Worm (Caenorhabditis elegans) whole organism, late embryonic: ENCODE data around the gene C55A6.10.

Experiments used
- C08G9.2 ChIP-seq: sonication (generic microtip); optimal IDR thresholded peaks from 2 replicates; lab custom pipeline; 2016; ENCODE audit warnings: mild to moderate bottlenecking, missing genetic modification characterization, moderate library complexity, missing compliant biosample characterization
- F13H6.1 ChIP-seq: sonication (generic microtip); optimal IDR thresholded peaks from 2 replicates; lab custom pipeline; 2016; ENCODE audit warnings: missing genetic modification characterization, missing compliant biosample characterization
- K09A11.1 ChIP-seq: sonication (generic microtip); optimal IDR thresholded peaks from 2 replicates; lab custom pipeline; 2017; ENCODE audit warnings: antibody characterized with exemption, mild to moderate bottlenecking, missing genetic modification characterization, missing compliant biosample characterization; ENCODE audit not compliant: insufficient read depth
- T23F11.4 ChIP-seq: fragments of 200-800 bp; sonication (Bioruptor generic); optimal IDR thresholded peaks from 2 replicates; lab custom pipeline; 2018; ENCODE audit warnings: mild to moderate bottlenecking, missing genetic modification characterization, missing compliant biosample characterization
- ceh-14 ChIP-seq: sonication (generic microtip); optimal IDR thresholded peaks from 2 replicates; lab custom pipeline; 2016; ENCODE audit warnings: missing genotype, missing genetic modification characterization, missing compliant biosample characterization
- ceh-18 ChIP-seq: sonication (generic microtip); optimal IDR thresholded peaks from 2 replicates; lab custom pipeline; 2016; ENCODE audit warnings: missing genetic modification characterization, missing compliant biosample characterization
- ceh-2 ChIP-seq: sonication (generic microtip); optimal IDR thresholded peaks from 2 replicates; lab custom pipeline; 2016; ENCODE audit warnings: missing genotype, missing genetic modification characterization, missing compliant biosample characterization
- ceh-22 ChIP-seq: sonication (generic microtip); optimal IDR thresholded peaks from 2 replicates; lab custom pipeline; 2017; ENCODE audit warnings: missing biosample characterization, missing genetic modification characterization
- ceh-24 ChIP-seq: sonication (generic microtip); optimal IDR thresholded peaks from 2 replicates; lab custom pipeline; 2016; ENCODE audit warnings: mild to moderate bottlenecking, missing genetic modification characterization, missing compliant biosample characterization
- ceh-30 ChIP-seq: fragments of 150-350 bp; optimal IDR thresholded peaks from 2 replicates; lab custom pipeline; 2014; ENCODE audit warnings: missing biosample characterization, missing genetic modification characterization
- ceh-31 ChIP-seq: sonication (generic microtip); optimal IDR thresholded peaks from 2 replicates; lab custom pipeline; 2016; ENCODE audit warnings: missing genetic modification characterization, missing compliant biosample characterization
- ceh-34 ChIP-seq: sonication (generic microtip); optimal IDR thresholded peaks from 2 replicates; lab custom pipeline; 2016; ENCODE audit warnings: mild to moderate bottlenecking, missing genetic modification characterization, missing compliant biosample characterization
- ceh-45 ChIP-seq: fragments of 200-800 bp; sonication (Bioruptor generic); IDR thresholded peaks from 2 replicates; pipeline ENCODE4 v1.3.6; 2022; ENCODE audit warnings: missing genetic modification reagents, missing genetic modification characterization, missing compliant biosample characterization
- ceh-9 ChIP-seq: sonication (generic microtip); optimal IDR thresholded peaks from 2 replicates; lab custom pipeline; 2016; ENCODE audit warnings: mild to moderate bottlenecking, missing genetic modification characterization, inconsistent platforms, missing compliant biosample characterization
- che-1 ChIP-seq: sonication (generic microtip); optimal IDR thresholded peaks from 2 replicates; lab custom pipeline; 2016; ENCODE audit warnings: mild to moderate bottlenecking, missing genetic modification characterization, missing compliant biosample characterization
- dmd-4 ChIP-seq: sonication (generic microtip); optimal IDR thresholded peaks from 2 replicates; lab custom pipeline; 2016; ENCODE audit warnings: borderline replicate concordance, missing genetic modification characterization, missing compliant biosample characterization
- elt-4 ChIP-seq: sonication (generic microtip); optimal IDR thresholded peaks from 2 replicates; lab custom pipeline; 2016; ENCODE audit warnings: missing genetic modification characterization, missing compliant biosample characterization
- ets-4 ChIP-seq: sonication (generic microtip); optimal IDR thresholded peaks from 2 replicates; lab custom pipeline; 2016; ENCODE audit warnings: missing genetic modification characterization, missing compliant biosample characterization
- fkh-6 ChIP-seq: sonication (generic microtip); optimal IDR thresholded peaks from 2 replicates; lab custom pipeline; 2016; ENCODE audit warnings: missing genetic modification characterization, missing compliant biosample characterization
- hlh-13 ChIP-seq: fragments of 200-800 bp; sonication (Bioruptor generic); optimal IDR thresholded peaks from 2 replicates; lab custom pipeline; 2018; ENCODE audit warnings: mild to moderate bottlenecking, missing genetic modification characterization, missing compliant biosample characterization
- hlh-15 ChIP-seq: sonication (generic microtip); optimal IDR thresholded peaks from 2 replicates; lab custom pipeline; 2016; ENCODE audit warnings: missing genetic modification characterization, missing compliant biosample characterization
- hlh-30 ChIP-seq: sonication (generic microtip); optimal IDR thresholded peaks from 2 replicates; lab custom pipeline; 2017; ENCODE audit warnings: antibody characterized with exemption, missing genetic modification characterization, missing compliant biosample characterization; ENCODE audit not compliant: insufficient read depth
- hlh-8 ChIP-seq: sonication (generic microtip); optimal IDR thresholded peaks from 2 replicates; lab custom pipeline; 2016; ENCODE audit warnings: missing genotype, missing genetic modification characterization, missing compliant biosample characterization
- mec-3 ChIP-seq: sonication (generic microtip); optimal IDR thresholded peaks from 2 replicates; lab custom pipeline; 2016; ENCODE audit warnings: borderline replicate concordance, missing genetic modification characterization, missing compliant biosample characterization
- nhr-232 ChIP-seq: sonication (generic microtip); optimal IDR thresholded peaks from 2 replicates; lab custom pipeline; 2016; ENCODE audit warnings: missing genetic modification characterization, missing compliant biosample characterization
- npax-4 ChIP-seq: sonication (generic microtip); optimal IDR thresholded peaks from 2 replicates; lab custom pipeline; 2016; ENCODE audit warnings: missing genetic modification characterization, missing compliant biosample characterization
- pat-9 ChIP-seq: fragments of 200-800 bp; sonication (Bioruptor generic); optimal IDR thresholded peaks from 2 replicates; lab custom pipeline; 2018; ENCODE audit warnings: mild to moderate bottlenecking, missing genetic modification characterization, moderate library complexity, missing compliant biosample characterization
- pax-1 ChIP-seq: fragments of 150-350 bp; optimal IDR thresholded peaks from 2 replicates; lab custom pipeline; 2014; ENCODE audit warnings: missing biosample characterization, missing genetic modification characterization
- pha-4 ChIP-seq: fragments of 150-350 bp; optimal IDR thresholded peaks from 2 replicates; lab custom pipeline; 2018; ENCODE audit warnings: missing biosample characterization, missing genetic modification reagents, missing genetic modification characterization
- pqm-1 ChIP-seq: sonication (generic microtip); optimal IDR thresholded peaks from 2 replicates; lab custom pipeline; 2016; ENCODE audit warnings: missing genetic modification characterization, missing compliant biosample characterization
- ref-2 ChIP-seq: sonication (generic microtip); optimal IDR thresholded peaks from 2 replicates; lab custom pipeline; 2016; ENCODE audit warnings: missing genetic modification characterization, missing compliant biosample characterization
- rnt-1 ChIP-seq: sonication (generic microtip); optimal IDR thresholded peaks from 2 replicates; lab custom pipeline; 2016; ENCODE audit warnings: missing genetic modification characterization, missing compliant biosample characterization
- sdc-2 ChIP-seq: sonication (generic microtip); optimal IDR thresholded peaks from 2 replicates; lab custom pipeline; 2016; ENCODE audit warnings: missing genotype, missing genetic modification characterization, missing compliant biosample characterization
- sox-4 ChIP-seq: sonication (generic microtip); optimal IDR thresholded peaks from 2 replicates; lab custom pipeline; 2017; ENCODE audit warnings: mild to moderate bottlenecking, missing genetic modification characterization, inconsistent platforms, missing compliant biosample characterization
- syd-9 ChIP-seq: sonication (generic microtip); optimal IDR thresholded peaks from 2 replicates; lab custom pipeline; 2016; ENCODE audit warnings: mild to moderate bottlenecking, missing genetic modification characterization, moderate library complexity, missing compliant biosample characterization
- tbx-2 ChIP-seq: sonication (generic microtip); optimal IDR thresholded peaks from 2 replicates; lab custom pipeline; 2016; ENCODE audit warnings: missing genetic modification characterization, missing compliant biosample characterization
- tbx-7 ChIP-seq: sonication (generic microtip); optimal IDR thresholded peaks from 2 replicates; lab custom pipeline; 2016; ENCODE audit warnings: missing genotype, missing genetic modification characterization, missing compliant biosample characterization
- unc-55 ChIP-seq: sonication (generic microtip); optimal IDR thresholded peaks from 2 replicates; lab custom pipeline; 2017; ENCODE audit warnings: missing biosample characterization, missing genetic modification reagents, missing genetic modification characterization
- unc-86 ChIP-seq: sonication (generic microtip); optimal IDR thresholded peaks from 2 replicates; lab custom pipeline; 2016; ENCODE audit warnings: missing genetic modification characterization, missing compliant biosample characterization
- zip-5 ChIP-seq: sonication (generic microtip); optimal IDR thresholded peaks from 2 replicates; lab custom pipeline; 2016; ENCODE audit warnings: missing genetic modification characterization, missing compliant biosample characterization
- ztf-16 ChIP-seq: sonication (generic microtip); optimal IDR thresholded peaks from 2 replicates; lab custom pipeline; 2017; ENCODE audit warnings: missing genetic modification characterization, missing compliant biosample characterization

C55A6.10 gene

ce11 chrV:11527531-11527930, 22.4 kb downstream of the C55A6.10 start, which contains the start of gene ccch-1:
Gene ccch-1, plus strand, starts transcription at chrV:11527831.
- no peak for TF ChIP-seq ceh-31 (tag; lab: Kevin White, UChicago)
- no peak for TF ChIP-seq syd-9 (tag; lab: Kevin White, UChicago)
- no peak for TF ChIP-seq ref-2 (tag; lab: Kevin White, UChicago)
- TF ChIP-seq rnt-1 (tag; lab: Kevin White, UChicago) = no peak
- TF ChIP-seq ceh-18 = no peak
- TF ChIP-seq pat-9 (tag; lab: Kevin White, UChicago) = no peak

- TF ChIP-seq hlh-8 = peak; percentile 71
- no peak for TF ChIP-seq dmd-4 (tag; lab: Kevin White, UChicago)
- peak; percentile 14 for TF ChIP-seq ref-2 (tag; lab: Kevin White, UChicago)
- TF ChIP-seq hlh-30 (tag; lab: Kevin White, UChicago) = peak; percentile 63
- TF ChIP-seq, all 69 proteins: peak for 3
Measured at ce11 chrV:11528633-11529327, 23.6 kb downstream of the C55A6.10 start.

ce11 chrV:11529541-11529940, 24.4 kb downstream of the C55A6.10 start:
- TF ChIP-seq ceh-18 (peak; percentile 6), unc-86 (tag; lab: Kevin White, UChicago) (no peak), nhr-232 (tag; lab: Kevin White, UChicago) (no peak)

- TF ChIP-seq ceh-34 (tag; lab: Kevin White, UChicago) = no peak
- no peak for TF ChIP-seq K09A11.1 (tag; lab: Kevin White, UChicago)
- TF ChIP-seq npax-4 (tag; lab: Kevin White, UChicago) = no peak
- TF ChIP-seq ceh-9 (tag; lab: Kevin White, UChicago) = no peak
- TF ChIP-seq zip-5 (tag; lab: Kevin White, UChicago) = no peak
Measured at ce11 chrV:11531100-11531499, 26.0 kb downstream of the C55A6.10 start.

- TF ChIP-seq ceh-14 = no peak
- TF ChIP-seq F13H6.1 = peak; percentile 6
- TF ChIP-seq mec-3 (tag; lab: Kevin White, UChicago) = no peak
- no peak for TF ChIP-seq ceh-22 (tag; lab: Kevin White, UChicago)
- TF ChIP-seq ceh-45 (GFP tag; lab: Robert Waterston, UW) = no peak
- no peak for TF ChIP-seq che-1 (tag; lab: Kevin White, UChicago)
- TF ChIP-seq unc-55 (GFP tag; lab: Kevin White, UChicago) = peak; percentile 29
- peak; percentile 92 for TF ChIP-seq hlh-8
- no peak for TF ChIP-seq ceh-30 (tag; lab: Kevin White, UChicago)
- TF ChIP-seq ztf-16 (tag; lab: Kevin White, UChicago) = peak; percentile 30
- no peak for TF ChIP-seq K09A11.1 (tag; lab: Kevin White, UChicago)
- TF ChIP-seq pha-4 = no peak
- TF ChIP-seq rnt-1 (tag; lab: Kevin White, UChicago) = peak; percentile 55
- no peak for TF ChIP-seq hlh-15 (tag; lab: Kevin White, UChicago)
- peak; percentile 18 for TF ChIP-seq T23F11.4 (GFP tag; lab: Kevin White, UChicago)
- TF ChIP-seq tbx-7 (tag; lab: Kevin White, UChicago) = no peak
- peak; percentile 32 for TF ChIP-seq hlh-30 (tag; lab: Kevin White, UChicago)
- no peak for TF ChIP-seq fkh-6 (tag; lab: Kevin White, UChicago)
- no peak for TF ChIP-seq dmd-4 (tag; lab: Kevin White, UChicago)
- TF ChIP-seq pax-1 (tag; lab: Kevin White, UChicago) = no peak
- peak; percentile 55 for TF ChIP-seq tbx-2
- TF ChIP-seq hlh-13 (GFP tag; lab: Kevin White, UChicago) = no peak
- no peak for TF ChIP-seq elt-4 (tag; lab: Kevin White, UChicago)
- TF ChIP-seq pqm-1 (tag; lab: Kevin White, UChicago) = peak; percentile 4
- TF ChIP-seq ceh-18 = peak; percentile 96
- no peak for TF ChIP-seq sox-4 (tag; lab: Kevin White, UChicago)
- peak; percentile 33 for TF ChIP-seq ets-4 (tag; lab: Kevin White, UChicago)
- peak; percentile 30 for TF ChIP-seq sdc-2 (tag; lab: Kevin White, UChicago)
- TF ChIP-seq ceh-2 (tag; lab: Kevin White, UChicago) = no peak
- TF ChIP-seq ceh-9 (tag; lab: Kevin White, UChicago) = no peak
- peak; percentile 22 for TF ChIP-seq C08G9.2 (tag; lab: Kevin White, UChicago)
- no peak for TF ChIP-seq ceh-24 (tag; lab: Kevin White, UChicago)
Measured at ce11 chrV:11531831-11532534, 26.8 kb downstream of the C55A6.10 start.
